Worm (Caenorhabditis elegans) whole organism, L4/young adult: ENCODE data around the gene srd-44.

Experiments used
- W03F9.2 ChIP-seq: fragments of 150-350 bp; optimal IDR thresholded peaks from 2 replicates; lab custom pipeline; 2014; ENCODE audit warnings: missing biosample characterization, missing genetic modification characterization
- dao-5 ChIP-seq: sonication (generic microtip); optimal IDR thresholded peaks from 2 replicates; lab custom pipeline; 2016; ENCODE audit warnings: missing genotype, missing genetic modification characterization, moderate library complexity, missing compliant biosample characterization
- him-1 ChIP-seq: sonication (generic microtip); optimal IDR thresholded peaks from 2 replicates; lab custom pipeline; 2016; ENCODE audit warnings: missing genotype, missing genetic modification reagents, missing genetic modification characterization, missing compliant biosample characterization

ce11 chrX:12298324-12298723, 39.9 kb upstream of the srd-44 start, which contains the start of gene W06D11.3:
- TF ChIP-seq W03F9.2 (tag; lab: Kevin White, UChicago) (no peak), him-1 (tag; lab: Kevin White, UChicago) (no peak), dao-5 (no peak)
